Fruit fly (Drosophila melanogaster): ENCODE measurements around the gene CG31516.
"Not testable (repeated sequence)": the region's sequence is repeated elsewhere in the genome, so short reads cannot be mapped to it uniquely, and the experiment has no call there.

dm6 chr3R:4211483-4211882 lies 8.4 kb downstream of the CG31516 start, which contains the start of gene aux:
- not testable (repeated sequence) for TF ChIP-seq pan (optimal IDR thresholded peaks at IDR 0.05); Dll (optimal IDR thresholded peaks at IDR 0.05); CG8478 (optimal IDR thresholded peaks at IDR 0.05); psq (optimal IDR thresholded peaks at IDR 0.05); usp (GFP tag; optimal IDR thresholded peaks at IDR 0.05)

Data from whole organism.